Worm (Caenorhabditis elegans) whole organism, midembryonic: ENCODE data around the gene mccc-1.

Experiments used
- T22C8.4 ChIP-seq: fragments of 200-800 bp; sonication (Bioruptor generic); IDR thresholded peaks from 2 replicates; pipeline ENCODE4 v1.3.6; 2022; ENCODE audit warnings: missing genetic modification characterization, missing compliant biosample characterization
- cog-1 ChIP-seq: sonication (generic microtip); optimal IDR thresholded peaks from 2 replicates; lab custom pipeline; 2016; ENCODE audit warnings: missing genetic modification characterization, missing compliant biosample characterization
- flt-1 ChIP-seq: fragments of 200-800 bp; sonication (Bioruptor generic); IDR thresholded peaks from 2 replicates; pipeline ENCODE4 v1.3.6; 2022; ENCODE audit warnings: missing genetic modification characterization, missing compliant biosample characterization
- klf-2 ChIP-seq: fragments of 200-800 bp; sonication (Bioruptor generic); conservative IDR thresholded peaks from 2 replicates; pipeline ENCODE4 v1.3.6; 2022; ENCODE audit warnings: missing genetic modification reagents, missing genetic modification characterization, missing compliant biosample characterization
- med-1 ChIP-seq: sonication (generic microtip); optimal IDR thresholded peaks from 2 replicates; lab custom pipeline; 2017; ENCODE audit warnings: missing genetic modification characterization, mild to moderate bottlenecking, missing compliant biosample characterization, antibody characterized with exemption, missing genetic modification reagents; ENCODE audit not compliant: insufficient read depth
- ref-1 ChIP-seq: fragments of 200-800 bp; sonication (Bioruptor generic); conservative IDR thresholded peaks from 2 replicates; pipeline ENCODE4 v1.3.6; 2022; ENCODE audit warnings: missing genetic modification reagents, missing genetic modification characterization, missing compliant biosample characterization
- tab-1 ChIP-seq: fragments of 200-800 bp; sonication (Bioruptor generic); IDR thresholded peaks from 2 replicates; pipeline ENCODE4 v1.3.6; 2022; ENCODE audit warnings: missing genetic modification characterization, missing compliant biosample characterization
- ztf-23 ChIP-seq: fragments of 200-800 bp; sonication (Bioruptor generic); IDR thresholded peaks from 2 replicates; pipeline ENCODE4 v1.3.6; 2022; ENCODE audit warnings: missing genetic modification reagents, missing genetic modification characterization, missing compliant biosample characterization
- ztf-29 ChIP-seq: fragments of 200-800 bp; sonication (Bioruptor generic); IDR thresholded peaks from 2 replicates; pipeline ENCODE4 v1.3.6; 2022; ENCODE audit warnings: missing genetic modification reagents, missing genetic modification characterization, missing compliant biosample characterization

- TF ChIP-seq ztf-29 (no peak), flt-1 (GFP tag; lab: Robert Waterston, UW) (no peak), klf-2 (no peak), ref-1 (GFP tag; lab: Robert Waterston, UW) (no peak), cog-1 (tag; lab: Kevin White, UChicago) (no peak), T22C8.4 (GFP tag; lab: Robert Waterston, UW) (no peak), tab-1 (GFP tag; lab: Robert Waterston, UW) (no peak), med-1 (GFP tag; lab: Kevin White, UChicago) (no peak), ztf-23 (GFP tag; lab: Robert Waterston, UW) (no peak)
These were observed 40.0 kb downstream of the mccc-1 start for ce11 chrIV:9924419-9924818.
